Worm (Caenorhabditis elegans) whole organism, L3 larva: ENCODE data around the gene Y46D2A.2.

Experiments used
- lin-39 ChIP-seq: fragments of 150-350 bp; optimal IDR thresholded peaks from 2 replicates; lab custom pipeline; 2018; ENCODE audit warnings: missing biosample characterization, missing genetic modification reagents, missing genetic modification characterization
- nhr-237 ChIP-seq: fragments of 150-350 bp; optimal IDR thresholded peaks from 2 replicates; lab custom pipeline; 2014; ENCODE audit warnings: missing biosample characterization, missing genetic modification characterization
- pha-4 ChIP-seq: fragments of 150-350 bp; optimal IDR thresholded peaks from 2 replicates; lab custom pipeline; 2014; ENCODE audit warnings: missing biosample characterization, missing genetic modification reagents, missing genetic modification characterization
- snpc-4 ChIP-seq: fragments of 150-350 bp; optimal IDR thresholded peaks from 2 replicates; lab custom pipeline; 2014; ENCODE audit warnings: missing biosample characterization, missing genetic modification characterization
- tbx-2 ChIP-seq: sonication (generic microtip); optimal IDR thresholded peaks from 2 replicates; lab custom pipeline; 2016; ENCODE audit warnings: mild to moderate bottlenecking, missing genetic modification characterization, missing compliant biosample characterization

DNA sequence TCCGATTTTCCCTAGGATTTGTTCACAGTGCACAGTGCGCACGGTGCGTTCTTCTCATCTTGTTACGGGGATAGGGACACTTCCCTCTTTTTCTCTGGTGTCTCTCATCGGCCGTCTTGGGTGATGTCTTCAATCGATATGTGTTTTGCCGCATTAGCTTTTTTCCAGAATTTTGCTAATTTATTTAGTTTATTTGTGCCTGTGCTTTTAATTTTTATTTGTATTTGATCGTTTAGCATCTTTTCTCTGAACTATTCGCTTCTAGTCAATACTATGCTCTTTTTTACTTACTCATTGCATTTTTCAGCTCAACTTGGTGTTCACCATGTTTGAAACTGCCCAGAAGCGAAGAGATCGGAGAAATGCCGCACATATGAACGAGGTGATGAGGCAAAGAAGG, 17.2 kb upstream of the Y46D2A.2 start, which contains the start of gene F14D2.5:
- TF ChIP-seq nhr-237 (no peak), lin-39 (tag; lab: Kevin White, UChicago) (no peak), pha-4 (tag; lab: Kevin White, UChicago) (no peak), tbx-2 (no peak), snpc-4 (no peak)
